Worm (Caenorhabditis elegans) whole organism, young adult: ENCODE data around the gene ceh-21.
A peak's percentile ranks its signal among the peaks of the same experiment; 100 is the strongest.

Source experiments
- B0019.2 ChIP-seq: fragments of 200-800 bp; sonication (Bioruptor generic); conservative IDR thresholded peaks from 2 replicates; pipeline ENCODE4 v1.3.6; 2022; ENCODE audit warnings: missing genetic modification reagents, missing genetic modification characterization, missing compliant biosample characterization
- B0336.3 ChIP-seq: fragments of 200-800 bp; sonication (Bioruptor generic); IDR thresholded peaks from 2 replicates; pipeline ENCODE4 v1.3.6; 2022; ENCODE audit warnings: missing genetic modification characterization, missing compliant biosample characterization
- C17E4.6 ChIP-seq: fragments of 200-800 bp; sonication (Bioruptor generic); IDR thresholded peaks from 2 replicates; pipeline ENCODE4 v1.3.6; 2022; ENCODE audit warnings: missing genetic modification reagents, missing genetic modification characterization, missing compliant biosample characterization
- F10E7.11 ChIP-seq: sonication (generic microtip); optimal IDR thresholded peaks from 2 replicates; lab custom pipeline; 2017; ENCODE audit warnings: mild to moderate bottlenecking, missing genetic modification characterization, moderate library complexity, missing compliant biosample characterization
- F22D6.2 ChIP-seq: sonication (generic microtip); optimal IDR thresholded peaks from 2 replicates; lab custom pipeline; 2016; ENCODE audit warnings: mild to moderate bottlenecking, missing genetic modification characterization, missing compliant biosample characterization
- F52B5.7 ChIP-seq: sonication (generic microtip); optimal IDR thresholded peaks from 2 replicates; lab custom pipeline; 2016; ENCODE audit warnings: mild to moderate bottlenecking, missing genetic modification characterization, missing compliant biosample characterization
- F57A8.1 ChIP-seq: fragments of 200-800 bp; sonication (Bioruptor generic); optimal IDR thresholded peaks from 2 replicates; lab custom pipeline; 2018; ENCODE audit warnings: mild to moderate bottlenecking, missing genetic modification characterization, moderate library complexity, missing compliant biosample characterization
- K12H6.12 ChIP-seq: fragments of 200-800 bp; sonication (Bioruptor generic); optimal IDR thresholded peaks from 2 replicates; lab custom pipeline; 2018; ENCODE audit warnings: mild to moderate bottlenecking, missing genetic modification characterization, missing compliant biosample characterization
- Y95B8A.8 ChIP-seq: fragments of 200-800 bp; sonication (Bioruptor generic); IDR thresholded peaks from 2 replicates; pipeline ENCODE4 v1.3.6; 2022; ENCODE audit warnings: missing genetic modification reagents, missing genetic modification characterization, missing compliant biosample characterization
- ama-1 ChIP-seq, 3 experiments: fragments of 150-350 bp in 1 of 3; sonication (generic microtip) in 2 of 3; optimal IDR thresholded peaks; 2 replicates each; lab custom pipeline; 2014 to 2018; ENCODE audit warnings: missing biosample characterization in 2 of 3, missing genetic modification characterization in 2 of 3, missing genetic modification reagents in 2 of 3
- aptf-3 ChIP-seq: fragments of 200-800 bp; sonication (Bioruptor generic); IDR thresholded peaks from 2 replicates; pipeline ENCODE4 v1.3.6; 2022; ENCODE audit warnings: missing genetic modification characterization, missing compliant biosample characterization
- atf-7 ChIP-seq: sonication (generic microtip); optimal IDR thresholded peaks from 2 replicates; lab custom pipeline; 2017; ENCODE audit warnings: mild to moderate bottlenecking, missing genetic modification characterization, missing compliant biosample characterization
- attf-6 ChIP-seq: fragments of 200-800 bp; sonication (Bioruptor generic); IDR thresholded peaks from 2 replicates; pipeline ENCODE4 v1.3.6; 2022; ENCODE audit warnings: missing genetic modification reagents, missing genetic modification characterization, missing compliant biosample characterization
- bed-2 ChIP-seq: fragments of 200-800 bp; sonication (Bioruptor generic); IDR thresholded peaks from 2 replicates; pipeline ENCODE4 v1.3.6; 2022; ENCODE audit warnings: missing genetic modification reagents, missing genetic modification characterization, missing compliant biosample characterization
- ccch-3 ChIP-seq: fragments of 200-800 bp; sonication (Bioruptor generic); optimal IDR thresholded peaks from 2 replicates; lab custom pipeline; 2018; ENCODE audit warnings: mild to moderate bottlenecking, missing genetic modification characterization, missing compliant biosample characterization
- cebp-1 ChIP-seq, 2 experiments: fragments of 200-800 bp in 1 of 2; sonication (Bioruptor generic) in 1 of 2; sonication (generic microtip) in 1 of 2; IDR thresholded peaks in 1 of 2; optimal IDR thresholded peaks in 1 of 2; 2 replicates each; pipeline versions ENCODE4 v1.3.6 to Lab custom; 2017 to 2022; ENCODE audit warnings: missing compliant biosample characterization in 2 of 2, missing genetic modification characterization in 2 of 2, mild to moderate bottlenecking in 1 of 2, missing genetic modification reagents in 1 of 2, moderate library complexity in 1 of 2
- die-1 ChIP-seq: sonication (generic microtip); optimal IDR thresholded peaks from 2 replicates; lab custom pipeline; 2016; ENCODE audit warnings: missing genotype, mild to moderate bottlenecking, missing genetic modification characterization, missing compliant biosample characterization
- efl-1 ChIP-seq: fragments of 150-350 bp; optimal IDR thresholded peaks from 2 replicates; lab custom pipeline; 2014; ENCODE audit warnings: missing biosample characterization, missing genetic modification reagents, missing genetic modification characterization
- egl-44 ChIP-seq: fragments of 200-800 bp; sonication (Bioruptor generic); IDR thresholded peaks from 2 replicates; pipeline ENCODE4 v1.3.6; 2022; ENCODE audit warnings: missing genetic modification reagents, missing genetic modification characterization, missing compliant biosample characterization
- egrh-3 ChIP-seq: fragments of 200-800 bp; sonication (Bioruptor generic); IDR thresholded peaks from 2 replicates; pipeline ENCODE4 v1.3.6; 2022; ENCODE audit warnings: missing genetic modification reagents, missing genetic modification characterization, missing compliant biosample characterization
- ekl-4 ChIP-seq: fragments of 200-800 bp; sonication (Bioruptor generic); IDR thresholded peaks from 2 replicates; pipeline ENCODE4 v1.3.6; 2022; ENCODE audit warnings: missing genetic modification reagents, missing genetic modification characterization, missing compliant biosample characterization
- hmg-1.2 ChIP-seq: fragments of 200-800 bp; sonication (Bioruptor generic); IDR thresholded peaks from 2 replicates; pipeline ENCODE4 v1.3.6; 2022; ENCODE audit warnings: missing genetic modification reagents, missing genetic modification characterization, missing compliant biosample characterization
- hmg-20 ChIP-seq: fragments of 200-800 bp; sonication (Bioruptor generic); IDR thresholded peaks from 2 replicates; pipeline ENCODE4 v1.3.6; 2022; ENCODE audit warnings: missing genetic modification reagents, missing genetic modification characterization, missing compliant biosample characterization
- hsf-1 ChIP-seq: fragments of 200-800 bp; sonication (Bioruptor generic); IDR thresholded peaks from 2 replicates; pipeline ENCODE4 v1.3.6; 2022; ENCODE audit warnings: missing genetic modification reagents, missing genetic modification characterization, missing compliant biosample characterization
- let-607 ChIP-seq, 2 experiments: fragments of 200-800 bp in 1 of 2; sonication (Bioruptor generic) in 1 of 2; sonication (generic microtip) in 1 of 2; optimal IDR thresholded peaks; 2 replicates each; lab custom pipeline; 2016 to 2018; ENCODE audit warnings: mild to moderate bottlenecking in 2 of 2, missing compliant biosample characterization in 2 of 2, missing genetic modification characterization in 2 of 2, moderate library complexity in 2 of 2, missing genotype in 1 of 2
- madf-3 ChIP-seq: fragments of 200-800 bp; sonication (Bioruptor generic); IDR thresholded peaks from 2 replicates; pipeline ENCODE4 v1.3.6; 2022; ENCODE audit warnings: missing genetic modification reagents, missing genetic modification characterization, missing compliant biosample characterization
- madf-6 ChIP-seq: fragments of 200-800 bp; sonication (Bioruptor generic); IDR thresholded peaks from 2 replicates; pipeline ENCODE4 v1.3.6; 2022; ENCODE audit warnings: missing genetic modification reagents, missing genetic modification characterization, missing compliant biosample characterization
- madf-8 ChIP-seq: fragments of 200-800 bp; sonication (Bioruptor generic); conservative IDR thresholded peaks from 2 replicates; pipeline ENCODE4 v1.3.6; 2022; ENCODE audit warnings: missing genetic modification reagents, missing genetic modification characterization, missing compliant biosample characterization
- mel-28 ChIP-seq: sonication (generic microtip); optimal IDR thresholded peaks from 2 replicates; lab custom pipeline; 2016; ENCODE audit warnings: borderline replicate concordance, mild to moderate bottlenecking, missing genetic modification characterization, missing compliant biosample characterization
- mxl-1 ChIP-seq: sonication (generic microtip); optimal IDR thresholded peaks from 2 replicates; lab custom pipeline; 2016; ENCODE audit warnings: missing genetic modification characterization, missing compliant biosample characterization
- nhr-179 ChIP-seq: sonication (generic microtip); optimal IDR thresholded peaks from 2 replicates; lab custom pipeline; 2016; ENCODE audit warnings: mild to moderate bottlenecking, missing genetic modification characterization, missing compliant biosample characterization
- pha-4 ChIP-seq: fragments of 150-350 bp; sonication (generic microtip); optimal IDR thresholded peaks from 2 replicates; lab custom pipeline; 2014; ENCODE audit warnings: missing biosample characterization, missing genetic modification reagents, missing genetic modification characterization
- rpc-1 ChIP-seq, 2 experiments: fragments of 150-350 bp in 1 of 2; sonication (generic microtip) in 1 of 2; optimal IDR thresholded peaks; 2 replicates each; lab custom pipeline; 2014 to 2018; ENCODE audit warnings: missing biosample characterization in 1 of 2, missing genetic modification characterization in 1 of 2, missing genetic modification reagents in 1 of 2, missing genotype in 1 of 2
- snpc-4 ChIP-seq, 5 experiments: fragments of 150-350 bp in 1 of 5; sonication (generic microtip) in 4 of 5; optimal IDR thresholded peaks; 2 replicates each; lab custom pipeline; 2014 to 2018; ENCODE audit warnings: missing genetic modification characterization in 5 of 5, missing biosample characterization in 3 of 5, antibody characterized with exemption in 2 of 5, mild to moderate bottlenecking in 2 of 5, missing compliant biosample characterization in 2 of 5, missing genotype in 2 of 5, moderate library complexity in 2 of 5, missing genetic modification reagents in 1 of 5
- tlf-1 ChIP-seq: fragments of 200-800 bp; sonication (Bioruptor generic); optimal IDR thresholded peaks from 2 replicates; lab custom pipeline; 2018; ENCODE audit warnings: mild to moderate bottlenecking, missing genetic modification characterization, missing compliant biosample characterization
- zfh-2 ChIP-seq: fragments of 200-800 bp; sonication (Bioruptor generic); conservative IDR thresholded peaks from 2 replicates; pipeline ENCODE4 v1.3.6; 2022; ENCODE audit warnings: missing genetic modification reagents, missing genetic modification characterization, missing compliant biosample characterization
- ztf-28 ChIP-seq: fragments of 200-800 bp; sonication (Bioruptor generic); IDR thresholded peaks from 2 replicates; pipeline ENCODE4 v1.3.6; 2022; ENCODE audit warnings: missing genetic modification reagents, missing genetic modification characterization, missing compliant biosample characterization
- ztf-6 ChIP-seq: fragments of 200-800 bp; sonication (Bioruptor generic); IDR thresholded peaks from 2 replicates; pipeline ENCODE4 v1.3.6; 2022; ENCODE audit warnings: missing genetic modification reagents, missing genetic modification characterization, missing compliant biosample characterization

Gene ceh-21

DNA sequence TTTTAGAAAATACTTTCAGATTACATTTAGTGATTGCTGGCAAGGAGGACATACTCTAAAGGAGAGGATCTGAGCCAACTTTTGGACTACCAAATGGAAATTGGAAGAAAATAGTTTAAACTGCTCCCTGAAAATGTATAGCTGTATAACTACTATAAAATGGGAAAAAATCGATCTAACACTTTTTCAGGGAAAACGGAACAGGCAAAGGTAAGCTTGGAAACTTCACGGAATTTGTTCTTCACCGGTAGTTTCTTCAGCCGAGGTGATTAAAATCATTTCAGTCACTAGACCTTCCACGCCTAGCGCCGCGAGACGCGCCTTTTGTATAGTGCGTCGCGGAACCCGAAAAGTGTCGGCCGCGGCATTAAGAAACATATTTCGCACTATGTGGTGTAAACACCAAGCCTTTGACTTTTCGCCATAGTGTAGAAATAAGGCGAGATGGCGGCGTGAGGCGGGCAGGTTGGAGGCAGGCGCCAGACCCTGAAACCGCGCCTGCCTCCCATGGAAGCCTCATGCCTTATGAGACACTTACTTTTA, 27.2 kb downstream of the ceh-21 start, which contains the start of gene C14E2.5:
Gene C14E2.5, minus strand, starts transcription at position 51 of the 543 bp plus-strand sequence.
- TF ChIP-seq hsf-1 (GFP tag; lab: Robert Waterston, UW), result no peak
- TF ChIP-seq F57A8.1 (GFP tag; lab: Kevin White, UChicago), result no peak
- TF ChIP-seq ama-1 (optimal IDR thresholded peaks at IDR 0.05; lab: Kevin White, UChicago), result no peak
- no peak for TF ChIP-seq ama-1 (GFP tag; optimal IDR thresholded peaks at IDR 0.05; lab: Kevin White, UChicago)
- TF ChIP-seq snpc-4 (GFP tag; optimal IDR thresholded peaks at IDR 0.05; lab: Kevin White, UChicago), result no peak
- peak in 2 of 4 experiments; percentile 56 to 84 for TF ChIP-seq snpc-4 (tag; optimal IDR thresholded peaks at IDR 0.05; lab: Kevin White, UChicago)
- TF ChIP-seq pha-4 (tag; lab: Kevin White, UChicago), result no peak
- TF ChIP-seq Y95B8A.8, result no peak

- TF ChIP-seq ztf-28 (GFP tag; lab: Robert Waterston, UW) (no peak), cebp-1 (GFP tag; IDR thresholded peaks at IDR 0.05; lab: Robert Waterston, UW) (no peak), cebp-1 (tag; optimal IDR thresholded peaks at IDR 0.05; lab: Kevin White, UChicago) (no peak), aptf-3 (GFP tag; lab: Robert Waterston, UW) (no peak), ekl-4 (GFP tag; lab: Robert Waterston, UW) (no peak), C17E4.6 (GFP tag; lab: Robert Waterston, UW) (no peak), B0019.2 (GFP tag; lab: Robert Waterston, UW) (no peak), ccch-3 (GFP tag; lab: Kevin White, UChicago) (no peak), rpc-1 (optimal IDR thresholded peaks at IDR 0.05; lab: Kevin White, UChicago) (no peak), rpc-1 (tag; optimal IDR thresholded peaks at IDR 0.05; lab: Kevin White, UChicago) (no peak), egl-44 (GFP tag; lab: Robert Waterston, UW) (no peak), F52B5.7 (tag; lab: Kevin White, UChicago) (no peak), die-1 (tag; lab: Kevin White, UChicago) (no peak), madf-3 (no peak), hmg-1.2 (GFP tag; lab: Robert Waterston, UW) (no peak), bed-2 (GFP tag; lab: Robert Waterston, UW) (no peak), hmg-20 (GFP tag; lab: Robert Waterston, UW) (no peak), let-607 (tag; optimal IDR thresholded peaks at IDR 0.05; lab: Kevin White, UChicago) (no peak), tlf-1 (GFP tag; lab: Kevin White, UChicago) (no peak), F10E7.11 (tag; lab: Kevin White, UChicago) (no peak)
- TF ChIP-seq, all 124 proteins: peak for 0
These were observed 31.3 kb downstream of the ceh-21 start, which contains the start of gene C14E2.4 for ce11 chrX:1821235-1821634. TSS of gene C14E2.4 (minus strand) at chrX:1821335.

- TF ChIP-seq B0336.3 (no peak), K12H6.12 (tag; lab: Kevin White, UChicago) (no peak), mxl-1 (tag; lab: Kevin White, UChicago) (no peak), B0019.2 (GFP tag; lab: Robert Waterston, UW) (no peak), atf-7 (no peak), mel-28 (tag; lab: Kevin White, UChicago) (no peak), ztf-6 (no peak), F22D6.2 (no peak), efl-1 (no peak), madf-6 (no peak), tlf-1 (GFP tag; lab: Kevin White, UChicago) (no peak), cebp-1 (GFP tag; IDR thresholded peaks at IDR 0.05; lab: Robert Waterston, UW) (no peak), cebp-1 (tag; optimal IDR thresholded peaks at IDR 0.05; lab: Kevin White, UChicago) (no peak), madf-8 (no peak), zfh-2 (GFP tag; lab: Robert Waterston, UW) (no peak), snpc-4 (GFP tag; optimal IDR thresholded peaks at IDR 0.05; lab: Kevin White, UChicago) (no peak), snpc-4 (tag; optimal IDR thresholded peaks at IDR 0.05; lab: Kevin White, UChicago) (no peak), nhr-179 (tag; lab: Kevin White, UChicago) (no peak), egrh-3 (GFP tag; lab: Robert Waterston, UW) (no peak), C17E4.6 (GFP tag; lab: Robert Waterston, UW) (no peak), attf-6 (GFP tag; lab: Robert Waterston, UW) (no peak)
These were observed 36.4 kb downstream of the ceh-21 start, which contains the start of gene C14E2.7 for ce11 chrX:1816106-1816505. TSS of gene C14E2.7 (plus strand) at chrX:1816406.
